Fruit fly (Drosophila melanogaster) whole organism, prepupa: ENCODE measurements around the gene Mnat9.

Source experiments
- CG10631 ChIP-seq: fragments of 200-800 bp; sonication (Bioruptor generic); optimal IDR thresholded peaks from 2 replicates; lab custom pipeline; 2016; ENCODE audit warnings: missing biosample characterization, missing genetic modification characterization
- CG10669 ChIP-seq: fragments of 200-800 bp; sonication (Bioruptor generic); optimal IDR thresholded peaks from 3 replicates; lab custom pipeline; 2018; ENCODE audit warnings: missing biosample characterization, mild to moderate bottlenecking, missing genetic modification characterization, moderate library complexity
- CG11902 ChIP-seq: fragments of 200-800 bp; sonication (Bioruptor generic); optimal IDR thresholded peaks from 3 replicates; lab custom pipeline; 2016; ENCODE audit warnings: missing biosample characterization, missing genetic modification characterization
- CG15336 ChIP-seq: fragments of 200-800 bp; sonication (Bioruptor generic); IDR thresholded peaks from 2 replicates; pipeline ENCODE4 v1.3.6; 2022; ENCODE audit warnings: missing biosample characterization, missing genetic modification characterization
- CG1621 ChIP-seq: fragments of 200-800 bp; sonication (Bioruptor generic); optimal IDR thresholded peaks from 3 replicates; lab custom pipeline; 2018; ENCODE audit warnings: missing biosample characterization, mild to moderate bottlenecking, missing genetic modification characterization
- CG16779 ChIP-seq: fragments of 200-800 bp; sonication (Bioruptor generic); optimal IDR thresholded peaks from 3 replicates; lab custom pipeline; 2017; ENCODE audit warnings: missing biosample characterization, mild to moderate bottlenecking, missing genetic modification characterization
- CG3032 ChIP-seq: fragments of 200-800 bp; optimal IDR thresholded peaks from 2 replicates; lab custom pipeline; 2019; ENCODE audit warnings: missing biosample characterization, mild to moderate bottlenecking, missing genetic modification characterization, moderate library complexity
- CG31627 ChIP-seq: fragments of 200-800 bp; sonication (Bioruptor generic); optimal IDR thresholded peaks from 3 replicates; lab custom pipeline; 2016; ENCODE audit warnings: missing biosample characterization, missing genetic modification characterization
- CG34406 ChIP-seq: fragments of 200-800 bp; sonication (Bioruptor generic); optimal IDR thresholded peaks from 3 replicates; lab custom pipeline; 2016; ENCODE audit warnings: missing biosample characterization, missing genetic modification characterization
- CG3919 ChIP-seq: fragments of 200-800 bp; sonication (Bioruptor generic); optimal IDR thresholded peaks from 3 replicates; lab custom pipeline; 2016; ENCODE audit warnings: missing biosample characterization, missing genetic modification characterization
- CG4318 ChIP-seq: fragments of 200-800 bp; sonication (Bioruptor generic); optimal IDR thresholded peaks from 3 replicates; lab custom pipeline; 2017; ENCODE audit warnings: missing biosample characterization, mild to moderate bottlenecking, missing genetic modification characterization
- CG6163 ChIP-seq: fragments of 200-800 bp; sonication (Bioruptor generic); IDR thresholded peaks from 3 replicates; pipeline ENCODE4 v1.3.6; 2022; ENCODE audit warnings: missing biosample characterization, missing genetic modification characterization
- CG6276 ChIP-seq: fragments of 200-800 bp; sonication (Bioruptor generic); optimal IDR thresholded peaks from 2 replicates; lab custom pipeline; 2017; ENCODE audit warnings: missing biosample characterization, mild to moderate bottlenecking, missing genetic modification characterization
- CG6792 ChIP-seq: fragments of 200-800 bp; sonication (Bioruptor generic); optimal IDR thresholded peaks from 3 replicates; lab custom pipeline; 2016; ENCODE audit warnings: missing biosample characterization, missing genetic modification characterization
- CG6854 ChIP-seq: fragments of 200-800 bp; sonication (Bioruptor generic); optimal IDR thresholded peaks from 2 replicates; lab custom pipeline; 2017; ENCODE audit warnings: missing biosample characterization, mild to moderate bottlenecking, missing genetic modification characterization
- CG7368 ChIP-seq: fragments of 200-800 bp; sonication (Bioruptor generic); optimal IDR thresholded peaks from 3 replicates; lab custom pipeline; 2016; ENCODE audit warnings: missing biosample characterization, missing genetic modification characterization
- CG8119 ChIP-seq: fragments of 200-800 bp; sonication (Bioruptor generic); IDR thresholded peaks from 3 replicates; pipeline ENCODE4 v1.3.6; 2022; ENCODE audit warnings: missing biosample characterization, missing genetic modification characterization
- CG8632 ChIP-seq: fragments of 200-800 bp; sonication (Bioruptor generic); optimal IDR thresholded peaks from 3 replicates; lab custom pipeline; 2016; ENCODE audit warnings: missing biosample characterization, missing genetic modification characterization
- CG9139 ChIP-seq: fragments of 200-800 bp; sonication (Bioruptor generic); optimal IDR thresholded peaks from 3 replicates; lab custom pipeline; 2017; ENCODE audit warnings: missing biosample characterization, mild to moderate bottlenecking, missing genetic modification characterization
- Eip75B ChIP-seq: fragments of 200-800 bp; sonication (Bioruptor generic); optimal IDR thresholded peaks from 3 replicates; lab custom pipeline; 2016; ENCODE audit warnings: missing biosample characterization, missing genetic modification characterization
- Ets21C ChIP-seq: fragments of 200-800 bp; sonication (Bioruptor generic); optimal IDR thresholded peaks from 3 replicates; lab custom pipeline; 2016; ENCODE audit warnings: missing biosample characterization, missing genetic modification characterization
- Hr4 ChIP-seq: fragments of 200-800 bp; sonication (Bioruptor generic); optimal IDR thresholded peaks from 3 replicates; lab custom pipeline; 2016; ENCODE audit warnings: missing biosample characterization, missing genetic modification characterization
- Lpt ChIP-seq: fragments of 200-800 bp; sonication (Bioruptor generic); optimal IDR thresholded peaks from 3 replicates; lab custom pipeline; 2016; ENCODE audit warnings: missing biosample characterization, missing genetic modification characterization
- Met ChIP-seq: fragments of 200-800 bp; sonication (Bioruptor generic); optimal IDR thresholded peaks from 3 replicates; lab custom pipeline; 2016; ENCODE audit warnings: missing biosample characterization, missing genetic modification characterization
- Smox ChIP-seq: fragments of 200-800 bp; sonication (Bioruptor generic); optimal IDR thresholded peaks from 3 replicates; lab custom pipeline; 2016; ENCODE audit warnings: missing biosample characterization, missing genetic modification characterization
- Sox102F ChIP-seq: fragments of 200-800 bp; sonication (Bioruptor generic); optimal IDR thresholded peaks from 2 replicates; lab custom pipeline; 2016; ENCODE audit warnings: missing biosample characterization, mild to moderate bottlenecking, missing genetic modification characterization
- Sox14 ChIP-seq: fragments of 200-800 bp; sonication (Bioruptor generic); optimal IDR thresholded peaks from 3 replicates; lab custom pipeline; 2016; ENCODE audit warnings: missing biosample characterization, missing genetic modification characterization
- achi ChIP-seq: fragments of 200-800 bp; sonication (Bioruptor generic); optimal IDR thresholded peaks from 3 replicates; lab custom pipeline; 2016; ENCODE audit warnings: missing biosample characterization, missing genetic modification characterization
- acj6 ChIP-seq: fragments of 200-800 bp; sonication (Bioruptor generic); optimal IDR thresholded peaks from 3 replicates; lab custom pipeline; 2016; ENCODE audit warnings: missing biosample characterization, missing genetic modification characterization
- dsx ChIP-seq: fragments of 200-800 bp; optimal IDR thresholded peaks from 3 replicates; lab custom pipeline; 2019; ENCODE audit warnings: missing biosample characterization, mild to moderate bottlenecking, missing genetic modification characterization, moderate library complexity; ENCODE audit not compliant: poor library complexity, severe bottlenecking
- eg ChIP-seq: fragments of 200-800 bp; sonication (Bioruptor generic); IDR thresholded peaks from 3 replicates; pipeline ENCODE4 v1.3.6; 2022; ENCODE audit warnings: missing biosample characterization, missing genetic modification characterization
- esn ChIP-seq: fragments of 200-800 bp; sonication (Bioruptor generic); optimal IDR thresholded peaks from 2 replicates; lab custom pipeline; 2016; ENCODE audit warnings: missing biosample characterization, mild to moderate bottlenecking, missing genetic modification characterization, moderate library complexity
- fd59A ChIP-seq: fragments of 200-800 bp; sonication (Bioruptor generic); optimal IDR thresholded peaks from 2 replicates; lab custom pipeline; 2017; ENCODE audit warnings: missing biosample characterization, mild to moderate bottlenecking, missing genetic modification characterization, missing genetic modification reagents
- fd85E ChIP-seq: fragments of 200-800 bp; sonication (Bioruptor generic); optimal IDR thresholded peaks from 3 replicates; lab custom pipeline; 2016; ENCODE audit warnings: missing biosample characterization, missing genetic modification characterization
- fkh ChIP-seq: fragments of 200-800 bp; sonication (Bioruptor generic); optimal IDR thresholded peaks from 3 replicates; lab custom pipeline; 2017; ENCODE audit warnings: missing biosample characterization, mild to moderate bottlenecking, missing genetic modification characterization, moderate library complexity
- salr ChIP-seq, 2 experiments: fragments of 200-800 bp; sonication (Bioruptor generic); optimal IDR thresholded peaks; 3 replicates each; lab custom pipeline; 2016 to 2018; ENCODE audit warnings: missing biosample characterization in 2 of 2, missing genetic modification characterization in 2 of 2, mild to moderate bottlenecking in 1 of 2
- ss ChIP-seq, 2 experiments: fragments of 200-800 bp; sonication (Bioruptor generic); optimal IDR thresholded peaks; 2 replicates in 1 of 2; 3 replicates in 1 of 2; lab custom pipeline; 2017 to 2018; ENCODE audit warnings: mild to moderate bottlenecking in 2 of 2, missing biosample characterization in 2 of 2, missing genetic modification characterization in 2 of 2, moderate library complexity in 1 of 2
- svp ChIP-seq: fragments of 200-800 bp; sonication (Bioruptor generic); peaks from one replicate; lab custom pipeline; 2016; ENCODE audit warnings: missing biosample characterization, missing genetic modification characterization
- topi ChIP-seq: fragments of 200-800 bp; sonication (Bioruptor generic); optimal IDR thresholded peaks from 3 replicates; lab custom pipeline; 2016; ENCODE audit warnings: missing biosample characterization, missing genetic modification characterization

The Mnat9 gene

dm6 chr3R:31622648-31623047, 6.7 kb upstream of the Mnat9 start:
- TF ChIP-seq CG9139 (GFP tag; lab: Kevin White, UChicago) (no peak), CG6276 (GFP tag; lab: Kevin White, UChicago) (no peak), CG10669 (GFP tag; lab: Kevin White, UChicago) (no peak), topi (GFP tag; lab: Kevin White, UChicago) (no peak), CG31627 (GFP tag; lab: Kevin White, UChicago) (no peak), achi (GFP tag; lab: Kevin White, UChicago) (no peak), fd59A (GFP tag; lab: Kevin White, UChicago) (no peak), Smox (no peak), CG6854 (GFP tag; lab: Kevin White, UChicago) (no peak), CG8119 (no peak), Sox102F (GFP tag; lab: Kevin White, UChicago) (no peak), CG16779 (tag; lab: Kevin White, UChicago) (no peak), CG8632 (GFP tag; lab: Kevin White, UChicago) (no peak), Hr4 (GFP tag; lab: Kevin White, UChicago) (no peak), CG3032 (no peak), dsx (no peak), eg (GFP tag; lab: Robert Waterston, UW) (no peak), svp (no peak), CG6163 (GFP tag; lab: Robert Waterston, UW) (no peak), CG7368 (no peak)

- TF ChIP-seq Smox (no peak), topi (GFP tag; lab: Kevin White, UChicago) (no peak), CG15336 (no peak), CG3919 (GFP tag; lab: Kevin White, UChicago) (no peak), dsx (no peak), CG34406 (GFP tag; lab: Kevin White, UChicago) (no peak), Met (GFP tag; lab: Kevin White, UChicago) (no peak), CG3032 (no peak), Sox14 (no peak), Hr4 (GFP tag; lab: Kevin White, UChicago) (no peak), CG7368 (no peak)
Observed at dm6 chr3R:31621814-31622213, 5.9 kb upstream of the Mnat9 start, which contains the start of gene kek6. Gene kek6 (plus strand): TSS chr3R:31622136.

- TF ChIP-seq CG3032 (no peak), dsx (peak; percentile 13), fkh (GFP tag; lab: Kevin White, UChicago) (peak; percentile 44)
Observed at dm6 chr3R:31617801-31618200, 1.8 kb upstream of the Mnat9 start, which contains the start of gene pasha. Gene pasha (plus strand): TSS chr3R:31617977.

- TF ChIP-seq topi (GFP tag; lab: Kevin White, UChicago) (no peak), acj6 (GFP tag; lab: Kevin White, UChicago) (no peak), CG6276 (GFP tag; lab: Kevin White, UChicago) (no peak), CG4318 (no peak), CG11902 (no peak), CG1621 (tag; lab: Kevin White, UChicago) (no peak), CG3032 (no peak), CG10631 (GFP tag; lab: Kevin White, UChicago) (no peak), Ets21C (GFP tag; lab: Kevin White, UChicago) (no peak), Sox102F (GFP tag; lab: Kevin White, UChicago) (no peak), CG3919 (GFP tag; lab: Kevin White, UChicago) (no peak), fd85E (no peak), Lpt (GFP tag; lab: Kevin White, UChicago) (no peak), CG31627 (GFP tag; lab: Kevin White, UChicago) (no peak), esn (GFP tag; lab: Kevin White, UChicago) (no peak), CG6792 (GFP tag; lab: Kevin White, UChicago) (no peak), ss (GFP tag; optimal IDR thresholded peaks at IDR 0.05; lab: Kevin White, UChicago) (no peak), Eip75B (GFP tag; lab: Kevin White, UChicago) (no peak), salr (GFP tag; optimal IDR thresholded peaks at IDR 0.05; lab: Kevin White, UChicago) (no peak)
Observed at dm6 chr3R:31612564-31612963, 3.4 kb downstream of the Mnat9 start, which contains the start of gene CycG. Gene CycG (minus strand): TSS chr3R:31612664.
